Fruit fly (Drosophila melanogaster) whole organism, embryonic: ENCODE data around the gene NimC3.

Experiments used
- CG11093 ChIP-seq: fragments of 200-800 bp; sonication (Bioruptor generic); IDR thresholded peaks from 3 replicates; pipeline ENCODE4 v1.3.6; 2022; ENCODE audit warnings: missing biosample characterization, missing genetic modification characterization
- CG11504 ChIP-seq: fragments of 200-800 bp; sonication (Bioruptor generic); optimal IDR thresholded peaks from 3 replicates; lab custom pipeline; 2019; ENCODE audit warnings: missing biosample characterization, mild to moderate bottlenecking, missing genetic modification characterization, moderate library complexity
- CG12942 ChIP-seq: fragments of 200-800 bp; sonication (Bioruptor generic); optimal IDR thresholded peaks from 3 replicates; lab custom pipeline; 2016; ENCODE audit warnings: missing biosample characterization, missing genetic modification characterization
- CG15011 ChIP-seq: fragments of 200-800 bp; sonication (Bioruptor generic); optimal IDR thresholded peaks from 3 replicates; lab custom pipeline; 2018; ENCODE audit warnings: missing biosample characterization, mild to moderate bottlenecking, missing genetic modification characterization
- CG17359 ChIP-seq: fragments of 200-800 bp; sonication (Bioruptor generic); optimal IDR thresholded peaks from 3 replicates; lab custom pipeline; 2018; ENCODE audit warnings: missing biosample characterization, mild to moderate bottlenecking, missing genetic modification characterization, moderate library complexity
- CG17612 ChIP-seq: fragments of 200-800 bp; sonication (Bioruptor generic); IDR thresholded peaks from 2 replicates; pipeline ENCODE4 v1.3.6; 2022; ENCODE audit warnings: missing biosample characterization, missing genetic modification characterization
- CG1832 ChIP-seq: fragments of 200-800 bp; sonication (Bioruptor generic); optimal IDR thresholded peaks from 2 replicates; lab custom pipeline; 2017; ENCODE audit warnings: missing biosample characterization, mild to moderate bottlenecking, missing genetic modification characterization, inconsistent platforms
- CG31365 ChIP-seq: fragments of 200-800 bp; sonication (Bioruptor generic); optimal IDR thresholded peaks from 2 replicates; lab custom pipeline; 2018; ENCODE audit warnings: missing biosample characterization, mild to moderate bottlenecking, missing genetic modification characterization
- CG31441 ChIP-seq: fragments of 200-800 bp; sonication (Bioruptor generic); IDR thresholded peaks from 2 replicates; pipeline ENCODE4 v1.3.6; 2022; ENCODE audit warnings: missing biosample characterization, missing genetic modification characterization
- CG3407 ChIP-seq: fragments of 200-800 bp; sonication (Bioruptor generic); optimal IDR thresholded peaks from 2 replicates; lab custom pipeline; 2018; ENCODE audit warnings: missing biosample characterization, mild to moderate bottlenecking, missing genetic modification characterization
- CG34376 ChIP-seq: fragments of 200-800 bp; sonication (Bioruptor generic); optimal IDR thresholded peaks from 2 replicates; lab custom pipeline; 2018; ENCODE audit warnings: missing biosample characterization, mild to moderate bottlenecking, missing genetic modification characterization
- CG34422 ChIP-seq: fragments of 200-800 bp; sonication (Bioruptor generic); IDR thresholded peaks from 3 replicates; pipeline ENCODE4 v1.3.6; 2022; ENCODE audit warnings: missing biosample characterization, missing genetic modification characterization
- CG42726 ChIP-seq: fragments of 200-800 bp; sonication (Bioruptor generic); IDR thresholded peaks from 2 replicates; pipeline ENCODE4 v1.3.6; 2022; ENCODE audit warnings: missing biosample characterization, missing genetic modification characterization; ENCODE audit not compliant: partially characterized antibody
- CG4617 ChIP-seq: fragments of 200-800 bp; sonication (Bioruptor generic); optimal IDR thresholded peaks from 3 replicates; lab custom pipeline; 2016; ENCODE audit warnings: missing biosample characterization, missing genetic modification characterization, borderline replicate concordance
- CG7745 ChIP-seq: fragments of 200-800 bp; sonication (Bioruptor generic); optimal IDR thresholded peaks from 2 replicates; lab custom pipeline; 2018; ENCODE audit warnings: missing biosample characterization, mild to moderate bottlenecking, missing genetic modification characterization, moderate library complexity
- CG8089 ChIP-seq: fragments of 200-800 bp; sonication (Bioruptor generic); optimal IDR thresholded peaks from 3 replicates; lab custom pipeline; 2016; ENCODE audit warnings: missing biosample characterization, missing genetic modification characterization
- CG9609 ChIP-seq: fragments of 200-800 bp; sonication (Bioruptor generic); optimal IDR thresholded peaks from 3 replicates; lab custom pipeline; 2016; ENCODE audit warnings: missing biosample characterization, missing genetic modification characterization
- Dref ChIP-seq: fragments of 200-800 bp; sonication (Bioruptor generic); IDR thresholded peaks from 2 replicates; pipeline ENCODE4 v1.3.6; 2022; ENCODE audit warnings: missing biosample characterization, missing genetic modification characterization
- ERR ChIP-seq: fragments of 200-800 bp; sonication (Bioruptor generic); optimal IDR thresholded peaks from 2 replicates; lab custom pipeline; 2016; ENCODE audit warnings: missing biosample characterization, missing genetic modification characterization
- Gsc ChIP-seq: fragments of 200-800 bp; sonication (Bioruptor generic); IDR thresholded peaks from 2 replicates; pipeline ENCODE4 v1.3.6; 2022; ENCODE audit warnings: missing biosample characterization, missing genetic modification characterization
- Lhr ChIP-seq: fragments of 200-800 bp; sonication (Bioruptor generic); optimal IDR thresholded peaks from 3 replicates; lab custom pipeline; 2017; ENCODE audit warnings: mild to moderate bottlenecking, missing biosample characterization, missing genetic modification reagents, missing genetic modification characterization
- Med ChIP-seq: fragments of 200-800 bp; sonication (Bioruptor generic); peaks from one replicate; lab custom pipeline; 2016; ENCODE audit warnings: missing biosample characterization, missing genetic modification characterization, mild to moderate bottlenecking, inconsistent platforms, moderate library complexity
- NC2β ChIP-seq: fragments of 200-800 bp; sonication (Bioruptor generic); optimal IDR thresholded peaks from 2 replicates; lab custom pipeline; 2016; ENCODE audit warnings: missing biosample characterization, missing genetic modification characterization
- Nf-YB ChIP-seq: fragments of 200-800 bp; sonication (Bioruptor generic); optimal IDR thresholded peaks from 3 replicates; lab custom pipeline; 2019; ENCODE audit warnings: missing biosample characterization, mild to moderate bottlenecking, missing genetic modification characterization, moderate library complexity
- Pdp1 ChIP-seq, 2 experiments: fragments of 200-800 bp; sonication (Bioruptor generic); optimal IDR thresholded peaks; 3 replicates each; lab custom pipeline; 2016; ENCODE audit warnings: missing biosample characterization in 2 of 2, missing genetic modification characterization in 2 of 2, mild to moderate bottlenecking in 1 of 2, moderate library complexity in 1 of 2
- Side ChIP-seq: fragments of 200-800 bp; sonication (Bioruptor generic); optimal IDR thresholded peaks from 2 replicates; lab custom pipeline; 2016; ENCODE audit warnings: missing biosample characterization, missing genetic modification characterization
- Sin3A ChIP-seq: fragments of >200 bp; optimal IDR thresholded peaks from 2 replicates; lab custom pipeline; 2018
- Taf1 ChIP-seq: fragments of 200-800 bp; sonication (Bioruptor generic); IDR thresholded peaks from 2 replicates; pipeline ENCODE4 v1.3.6; 2022; ENCODE audit warnings: missing biosample characterization, missing genetic modification characterization
- al ChIP-seq: fragments of 200-800 bp; sonication (Bioruptor generic); IDR thresholded peaks from 2 replicates; pipeline ENCODE4 v1.3.6; 2022; ENCODE audit warnings: missing biosample characterization, missing genetic modification characterization
- az2 ChIP-seq: fragments of 200-800 bp; sonication (Bioruptor generic); optimal IDR thresholded peaks from 3 replicates; lab custom pipeline; 2016; ENCODE audit warnings: missing biosample characterization, missing genetic modification characterization
- bowl ChIP-seq: fragments of 200-800 bp; sonication (Bioruptor generic); IDR thresholded peaks from 2 replicates; pipeline ENCODE4 v1.3.6; 2022; ENCODE audit warnings: missing biosample characterization, missing genetic modification characterization
- caup ChIP-seq: fragments of 200-800 bp; sonication (Bioruptor generic); optimal IDR thresholded peaks from 3 replicates; lab custom pipeline; 2017; ENCODE audit warnings: missing biosample characterization, mild to moderate bottlenecking, missing genetic modification characterization, moderate library complexity; ENCODE audit not compliant: severe bottlenecking
- chinmo ChIP-seq: fragments of 200-800 bp; sonication (Bioruptor generic); IDR thresholded peaks from 4 replicates; pipeline ENCODE4 v1.3.6; 2022; ENCODE audit warnings: missing biosample characterization, missing genetic modification characterization; ENCODE audit not compliant: partially characterized antibody
- crol ChIP-seq: fragments of 200-800 bp; sonication (Bioruptor generic); IDR thresholded peaks from 2 replicates; pipeline ENCODE4 v1.3.6; 2022; ENCODE audit warnings: missing biosample characterization, missing genetic modification characterization
- dm ChIP-seq: fragments of 200-800 bp; sonication (Bioruptor generic); optimal IDR thresholded peaks from 3 replicates; lab custom pipeline; 2016; ENCODE audit warnings: missing biosample characterization, missing genetic modification characterization
- emc ChIP-seq: fragments of 200-800 bp; sonication (Bioruptor generic); optimal IDR thresholded peaks from 2 replicates; lab custom pipeline; 2016; ENCODE audit warnings: missing biosample characterization, missing genetic modification characterization
- gt ChIP-seq: fragments of 200-800 bp; sonication (Bioruptor generic); IDR thresholded peaks from 2 replicates; pipeline ENCODE4 v1.3.6; 2022; ENCODE audit warnings: missing biosample characterization, missing genetic modification characterization
- lmd ChIP-seq: fragments of 200-800 bp; sonication (Bioruptor generic); IDR thresholded peaks from 2 replicates; pipeline ENCODE4 v1.3.6; 2022; ENCODE audit warnings: missing biosample characterization, missing genetic modification characterization
- lola ChIP-seq, 3 experiments: fragments of >200 bp in 2 of 3; fragments of 200-800 bp in 1 of 3; sonication (Bioruptor generic) in 1 of 3; optimal IDR thresholded peaks; 2 replicates each; lab custom pipeline; 2017 to 2019; ENCODE audit warnings: missing biosample characterization in 3 of 3, missing genetic modification characterization in 3 of 3, mild to moderate bottlenecking in 1 of 3, moderate library complexity in 1 of 3
- nau ChIP-seq: fragments of 200-800 bp; sonication (Bioruptor generic); optimal IDR thresholded peaks from 3 replicates; lab custom pipeline; 2017; ENCODE audit warnings: missing biosample characterization, mild to moderate bottlenecking, missing genetic modification characterization, missing genetic modification reagents
- onecut ChIP-seq: fragments of 200-800 bp; sonication (Bioruptor generic); IDR thresholded peaks from 2 replicates; pipeline ENCODE4 v1.3.6; 2022; ENCODE audit warnings: missing biosample characterization, missing genetic modification characterization
- pros ChIP-seq: fragments of 200-800 bp; sonication (Bioruptor generic); optimal IDR thresholded peaks from 3 replicates; lab custom pipeline; 2019; ENCODE audit warnings: missing biosample characterization, mild to moderate bottlenecking, missing genetic modification characterization, moderate library complexity
- rib ChIP-seq: fragments of 200-800 bp; sonication (Bioruptor generic); IDR thresholded peaks from 2 replicates; pipeline ENCODE4 v1.3.6; 2022; ENCODE audit warnings: missing biosample characterization, missing genetic modification characterization
- ro ChIP-seq: fragments of 200-800 bp; sonication (Bioruptor generic); IDR thresholded peaks from 2 replicates; pipeline ENCODE4 v1.3.6; 2022; ENCODE audit warnings: missing biosample characterization, missing genetic modification characterization
- sima ChIP-seq: fragments of 200-800 bp; sonication (Bioruptor generic); optimal IDR thresholded peaks from 2 replicates; lab custom pipeline; 2016; ENCODE audit warnings: missing biosample characterization, missing genetic modification characterization
- sisA ChIP-seq: fragments of 200-800 bp; sonication (Bioruptor generic); IDR thresholded peaks from 2 replicates; pipeline ENCODE4 v1.3.6; 2022; ENCODE audit warnings: missing biosample characterization, missing genetic modification characterization
- unc-4 ChIP-seq: fragments of 200-800 bp; sonication (Bioruptor generic); IDR thresholded peaks from 2 replicates; pipeline ENCODE4 v1.3.6; 2022; ENCODE audit warnings: missing biosample characterization, missing genetic modification characterization; ENCODE audit not compliant: partially characterized antibody
- vnd ChIP-seq: fragments of 200-800 bp; sonication (Bioruptor generic); IDR thresholded peaks from 3 replicates; pipeline ENCODE4 v1.3.6; 2022; ENCODE audit warnings: missing biosample characterization, missing genetic modification characterization; ENCODE audit not compliant: partially characterized antibody
- wdn ChIP-seq: fragments of 200-800 bp; sonication (Bioruptor generic); IDR thresholded peaks from 2 replicates; pipeline ENCODE4 v1.3.6; 2022; ENCODE audit warnings: missing biosample characterization, missing genetic modification characterization
- wor ChIP-seq: fragments of 200-800 bp; sonication (Bioruptor generic); IDR thresholded peaks from 2 replicates; pipeline ENCODE4 v1.3.6; 2022; ENCODE audit warnings: missing biosample characterization, missing genetic modification characterization

Gene NimC3

DNA sequence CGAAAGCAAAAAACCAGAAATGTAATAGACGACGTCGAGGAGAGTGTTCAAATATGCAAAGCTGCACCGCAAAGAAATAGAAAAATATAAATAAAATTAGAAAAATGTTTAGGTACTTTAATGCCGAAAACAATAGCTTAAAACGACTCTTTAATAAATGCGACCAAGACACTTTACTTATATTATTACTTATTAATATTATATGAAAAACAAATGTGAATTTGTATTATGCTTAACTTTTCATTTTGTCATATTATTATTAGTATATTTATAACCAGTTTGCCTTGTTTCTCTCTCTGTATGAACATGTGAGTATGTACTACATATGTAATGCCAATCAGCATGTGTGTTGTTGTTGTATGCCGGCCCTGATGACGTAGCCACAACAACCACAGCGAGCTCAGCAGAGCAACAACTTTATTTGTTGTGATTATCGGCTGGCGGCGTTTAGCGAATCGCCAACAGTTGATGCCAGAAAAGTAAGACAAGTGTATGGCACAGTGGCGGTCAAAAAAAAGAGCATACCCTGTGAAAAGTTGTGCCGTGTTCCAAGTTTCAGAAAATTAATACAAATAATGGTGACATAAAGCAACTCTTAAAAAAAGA lies 2.2 kb upstream of the NimC3 start (continued):
- TF ChIP-seq CG12942 (GFP tag; lab: Kevin White, UChicago) (peak; percentile 83), al (peak; percentile 93), CG9609 (peak; percentile 48), Side (GFP tag; lab: Kevin White, UChicago) (no peak), Dref (GFP tag; lab: Robert Waterston, UW) (no peak), pros (GFP tag; lab: Kevin White, UChicago) (no peak), CG15011 (peak; percentile 84), NC2β (GFP tag; lab: Kevin White, UChicago) (no peak), CG1832 (GFP tag; lab: Kevin White, UChicago) (no peak), Taf1 (GFP tag; lab: Robert Waterston, UW) (peak; percentile 87), az2 (peak; percentile 81), ERR (GFP tag; lab: Kevin White, UChicago) (peak; percentile 10), Sin3A (no peak), CG31365 (no peak), CG34422 (GFP tag; lab: Robert Waterston, UW) (peak; percentile 89), caup (GFP tag; lab: Kevin White, UChicago) (peak; percentile 88), CG11504 (tag; lab: Kevin White, UChicago) (peak; percentile 97), vnd (GFP tag; lab: Robert Waterston, UW) (no peak), bowl (GFP tag; lab: Robert Waterston, UW) (0 out of 2 replicates have a peak, but pooled peaks have one; percentile 65), CG31441 (GFP tag; lab: Robert Waterston, UW) (peak; percentile 97), Pdp1 (GFP tag; optimal IDR thresholded peaks at IDR 0.05; lab: Kevin White, UChicago) (peak; percentile 58 to 71), nau (GFP tag; lab: Kevin White, UChicago) (peak; percentile 67), Gsc (peak; percentile 49), CG3407 (GFP tag; lab: Kevin White, UChicago) (peak; percentile 92), lola (GFP tag; optimal IDR thresholded peaks at IDR 0.05; lab: Kevin White, UChicago) (peak in 1 of 3 experiments; percentile 96), wor (GFP tag; lab: Robert Waterston, UW) (peak; percentile 88), ro (GFP tag; lab: Robert Waterston, UW) (peak; percentile 82), sisA (GFP tag; lab: Robert Waterston, UW) (peak; percentile 88), Nf-YB (GFP tag; lab: Kevin White, UChicago) (peak; percentile 88), CG11093 (peak; percentile 89), CG8089 (GFP tag; lab: Kevin White, UChicago) (no peak), lmd (peak; percentile 95), CG42726 (GFP tag; lab: Robert Waterston, UW) (0 out of 2 replicates have a peak, but pooled peaks have one; percentile 20), wdn (GFP tag; lab: Robert Waterston, UW) (peak; percentile 85), CG17612 (GFP tag; lab: Robert Waterston, UW) (peak; percentile 65), dm (peak; percentile 41), CG4617 (GFP tag; lab: Kevin White, UChicago) (peak; percentile 41), gt (peak; percentile 79), sima (GFP tag; lab: Kevin White, UChicago) (no peak), rib (GFP tag; lab: Robert Waterston, UW) (peak; percentile 91), CG34376 (peak; percentile 3), onecut (GFP tag; lab: Robert Waterston, UW) (peak; percentile 72), crol (no peak), unc-4 (GFP tag; lab: Robert Waterston, UW) (no peak), CG17359 (tag; lab: Kevin White, UChicago) (peak; percentile 96), Med (GFP tag; lab: Kevin White, UChicago) (peak; percentile 96), CG7745 (tag; lab: Kevin White, UChicago) (peak; percentile 56), chinmo (GFP tag; lab: Robert Waterston, UW) (peak; percentile 82), emc (GFP tag; lab: Kevin White, UChicago) (no peak), Lhr (peak; percentile 62)
